Fruit fly (Drosophila melanogaster): Measurements from ENCODE around the gene cad.

Gene cad

DNA sequence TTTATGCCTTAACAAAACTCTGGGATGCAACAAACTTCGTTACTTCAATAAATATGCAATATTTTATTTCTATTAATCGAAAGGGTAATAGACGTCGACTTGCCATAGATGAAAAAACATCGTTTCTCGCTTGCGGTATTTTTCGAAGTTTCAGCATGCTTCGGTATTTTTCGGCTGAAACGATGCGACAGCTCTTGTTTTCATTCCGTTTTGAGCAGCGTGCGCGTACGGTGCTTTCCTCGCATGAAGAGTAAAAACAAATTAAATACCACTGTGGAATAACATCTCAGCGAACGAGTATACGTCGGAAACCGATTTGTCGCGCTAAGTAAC is 26.9 kb downstream of the cad start, which contains the start of gene CG9328 (continued):
- TF ChIP-seq HLH4C (GFP tag; IDR thresholded peaks at IDR 0.05; ENCODE audit: partially characterized antibody) = peak; percentile 44; the same call in 1 of the 3 replicates
- TF ChIP-seq bigmax (GFP tag; optimal IDR thresholded peaks at IDR 0.05) = peak; percentile 46
- TF ChIP-seq CG12659 (GFP tag; optimal IDR thresholded peaks at IDR 0.05) = peak; percentile 56
- TF ChIP-seq HmgD (GFP tag; optimal IDR thresholded peaks at IDR 0.05) = no peak
- TF ChIP-seq pita (GFP tag; optimal IDR thresholded peaks at IDR 0.05) = peak; percentile 44
- peak; percentile 0 for TF ChIP-seq CG30020 (tag; optimal IDR thresholded peaks at IDR 0.05)
- no peak for TF ChIP-seq gcm2 (GFP tag; optimal IDR thresholded peaks at IDR 0.05)
- peak; percentile 58 for TF ChIP-seq CG18262 (tag; optimal IDR thresholded peaks at IDR 0.05)
- TF ChIP-seq CG32772 (GFP tag; IDR thresholded peaks at IDR 0.05) = no peak
- TF ChIP-seq CG17802 (tag; optimal IDR thresholded peaks at IDR 0.05) = no peak
- TF ChIP-seq corto (GFP tag; optimal IDR thresholded peaks at IDR 0.05) = no peak
- TF ChIP-seq CG17328 (GFP tag; IDR thresholded peaks at IDR 0.05) = peak; percentile 46; the same call in 1 of the 2 replicates
- TF ChIP-seq CG7745 (tag; optimal IDR thresholded peaks at IDR 0.05) = no peak
- no peak for TF ChIP-seq danr (GFP tag; IDR thresholded peaks at IDR 0.05)
- no peak for TF ChIP-seq ro (GFP tag; IDR thresholded peaks at IDR 0.05)
- TF ChIP-seq vvl (GFP tag; IDR thresholded peaks at IDR 0.05) = peak; percentile 54; the same call in 1 of the 2 replicates
- peak; percentile 41 for TF ChIP-seq CG13287 (GFP tag; IDR thresholded peaks at IDR 0.05; ENCODE audit: partially characterized antibody)
- TF ChIP-seq CG9609 (GFP tag; optimal IDR thresholded peaks at IDR 0.05) = no peak
- TF ChIP-seq CG17186 (GFP tag; optimal IDR thresholded peaks at IDR 0.05) = no peak
- TF ChIP-seq cato (GFP tag; optimal IDR thresholded peaks at IDR 0.05; ENCODE audit: borderline replicate concordance) = peak; percentile 6
- TF ChIP-seq CG3281 (GFP tag; optimal IDR thresholded peaks at IDR 0.05) = no peak
- TF ChIP-seq CG11504 (tag; optimal IDR thresholded peaks at IDR 0.05) = peak; percentile 38
- TF ChIP-seq CG10565 (GFP tag; optimal IDR thresholded peaks at IDR 0.05) = no peak
- TF ChIP-seq her (GFP tag; optimal IDR thresholded peaks at IDR 0.05) = peak; percentile 51
- no peak for TF ChIP-seq fu2 (GFP tag; optimal IDR thresholded peaks at IDR 0.05)
- TF ChIP-seq grn (GFP tag; optimal IDR thresholded peaks at IDR 0.05) = no peak
- TF ChIP-seq gce (GFP tag; IDR thresholded peaks at IDR 0.05) = no peak
- TF ChIP-seq CG16779 (GFP tag; IDR thresholded peaks at IDR 0.05) = no peak; the same call in 1 of the 2 replicates
- no peak for TF ChIP-seq CG9876 (GFP tag; optimal IDR thresholded peaks at IDR 0.05)
- peak; percentile 36 for TF ChIP-seq Kr (GFP tag; optimal IDR thresholded peaks at IDR 0.05)
- no peak for TF ChIP-seq cg (GFP tag; optimal IDR thresholded peaks at IDR 0.05)
- no peak for TF ChIP-seq CG15479 (GFP tag; optimal IDR thresholded peaks at IDR 0.05)
- TF ChIP-seq vfl (GFP tag; optimal IDR thresholded peaks at IDR 0.05) = no peak
- no peak for TF ChIP-seq CG2889 (GFP tag; IDR thresholded peaks at IDR 0.05)
- no peak for TF ChIP-seq Hr39 (optimal IDR thresholded peaks at IDR 0.05)
- TF ChIP-seq toy (GFP tag; IDR thresholded peaks at IDR 0.05) = no peak
- TF ChIP-seq Dbx (GFP tag; IDR thresholded peaks at IDR 0.05) = peak; percentile 63; the same call in 2 of the 3 replicates
- no peak for TF ChIP-seq CG3163 (GFP tag; optimal IDR thresholded peaks at IDR 0.05)
- TF ChIP-seq CG14667 (GFP tag; IDR thresholded peaks at IDR 0.05) = no peak
- peak; percentile 49; the same call in 3 of the 4 replicates for TF ChIP-seq Dll (GFP tag; IDR thresholded peaks at IDR 0.05; ENCODE audit: partially characterized antibody)
- TF ChIP-seq Antp (GFP tag; optimal IDR thresholded peaks at IDR 0.05) = no peak
- TF ChIP-seq GATAe (GFP tag; conservative IDR thresholded peaks at IDR 0.05) = no peak
- TF ChIP-seq Hr3 (GFP tag; optimal IDR thresholded peaks at IDR 0.05) = peak; percentile 17
- TF ChIP-seq hkb (optimal IDR thresholded peaks at IDR 0.05) = no peak
- TF ChIP-seq hkb (GFP tag; IDR thresholded peaks at IDR 0.05) = peak; percentile 62
- TF ChIP-seq Adf1 (GFP tag; IDR thresholded peaks at IDR 0.05) = peak; percentile 47; the same call in 1 of the 2 replicates
- no peak for TF ChIP-seq CG17568 (GFP tag; optimal IDR thresholded peaks at IDR 0.05)
- TF ChIP-seq Sin3A (optimal IDR thresholded peaks at IDR 0.05) = no peak
- TF ChIP-seq Gsc (GFP tag; IDR thresholded peaks at IDR 0.05) = no peak
- no peak for TF ChIP-seq CG13775 (GFP tag; optimal IDR thresholded peaks at IDR 0.05)
- TF ChIP-seq CG4360 (GFP tag; IDR thresholded peaks at IDR 0.05) = no peak
- TF ChIP-seq klu (GFP tag; IDR thresholded peaks at IDR 0.05) = no peak; the same call in 1 of the 2 replicates
- peak; percentile 55 for TF ChIP-seq sd (tag; optimal IDR thresholded peaks at IDR 0.05)

Data from whole organism, embryonic.